Worm (Caenorhabditis elegans) whole organism, midembryonic: ENCODE measurements around the gene F13H10.9.

Source experiments
- T22C8.4 ChIP-seq: fragments of 200-800 bp; sonication (Bioruptor generic); IDR thresholded peaks from 2 replicates; pipeline ENCODE4 v1.3.6; 2022; ENCODE audit warnings: missing genetic modification characterization, missing compliant biosample characterization
- med-1 ChIP-seq: sonication (generic microtip); optimal IDR thresholded peaks from 2 replicates; lab custom pipeline; 2017; ENCODE audit warnings: missing genetic modification characterization, mild to moderate bottlenecking, missing compliant biosample characterization, antibody characterized with exemption, missing genetic modification reagents; ENCODE audit not compliant: insufficient read depth
- ztf-23 ChIP-seq: fragments of 200-800 bp; sonication (Bioruptor generic); IDR thresholded peaks from 2 replicates; pipeline ENCODE4 v1.3.6; 2022; ENCODE audit warnings: missing genetic modification reagents, missing genetic modification characterization, missing compliant biosample characterization
- ztf-29 ChIP-seq: fragments of 200-800 bp; sonication (Bioruptor generic); IDR thresholded peaks from 2 replicates; pipeline ENCODE4 v1.3.6; 2022; ENCODE audit warnings: missing genetic modification reagents, missing genetic modification characterization, missing compliant biosample characterization

ce11 chrIV:10978641-10979040 lies 23.1 kb upstream of the F13H10.9 start:
- TF ChIP-seq ztf-29 (no peak), T22C8.4 (GFP tag; lab: Robert Waterston, UW) (no peak), ztf-23 (no peak), med-1 (GFP tag; lab: Kevin White, UChicago) (no peak)
